Worm (Caenorhabditis elegans) whole organism, L2 larva: Measurements from ENCODE around the gene gnrr-6.

Experiments used
- C34F6.9 ChIP-seq: fragments of 150-350 bp; optimal IDR thresholded peaks from 2 replicates; lab custom pipeline; 2014; ENCODE audit warnings: missing biosample characterization, missing genetic modification characterization
- F13H6.1 ChIP-seq: sonication (generic microtip); optimal IDR thresholded peaks from 2 replicates; lab custom pipeline; 2016; ENCODE audit warnings: missing genetic modification characterization, missing compliant biosample characterization
- R02D3.7 ChIP-seq: fragments of 150-350 bp; optimal IDR thresholded peaks from 2 replicates; lab custom pipeline; 2014; ENCODE audit warnings: missing biosample characterization, missing genetic modification characterization
- Y55F3AM.14 ChIP-seq: fragments of 200-800 bp; sonication (Bioruptor generic); optimal IDR thresholded peaks from 2 replicates; lab custom pipeline; 2018; ENCODE audit warnings: mild to moderate bottlenecking, missing genetic modification characterization, missing compliant biosample characterization
- ZK546.5 ChIP-seq: sonication (generic microtip); optimal IDR thresholded peaks from 2 replicates; lab custom pipeline; 2017; ENCODE audit warnings: missing biosample characterization, missing genetic modification characterization
- alr-1 ChIP-seq: fragments of 150-350 bp; optimal IDR thresholded peaks from 2 replicates; lab custom pipeline; 2014; ENCODE audit warnings: missing biosample characterization, missing genetic modification characterization
- aly-2 ChIP-seq: fragments of 150-350 bp; optimal IDR thresholded peaks from 2 replicates; lab custom pipeline; 2014; ENCODE audit warnings: missing biosample characterization, missing genetic modification characterization
- ama-1 ChIP-seq: fragments of 150-350 bp; optimal IDR thresholded peaks from 2 replicates; lab custom pipeline; 2018; ENCODE audit warnings: inconsistent platforms
- blmp-1 ChIP-seq: sonication (generic microtip); optimal IDR thresholded peaks from 2 replicates; lab custom pipeline; 2017; ENCODE audit warnings: missing genetic modification characterization, mild to moderate bottlenecking, missing compliant biosample characterization, antibody characterized with exemption, moderate library complexity; ENCODE audit not compliant: insufficient read depth
- ceh-82 ChIP-seq: fragments of 150-350 bp; optimal IDR thresholded peaks from 2 replicates; lab custom pipeline; 2014; ENCODE audit warnings: missing biosample characterization, missing genetic modification characterization
- crh-2 ChIP-seq: sonication (generic microtip); optimal IDR thresholded peaks from 2 replicates; lab custom pipeline; 2017; ENCODE audit warnings: missing biosample characterization, missing genetic modification characterization
- dmd-4 ChIP-seq: sonication (generic microtip); optimal IDR thresholded peaks from 2 replicates; lab custom pipeline; 2017; ENCODE audit warnings: missing biosample characterization, missing genetic modification characterization
- egl-27 ChIP-seq: sonication (generic microtip); optimal IDR thresholded peaks from 3 replicates; lab custom pipeline; 2017; ENCODE audit warnings: missing biosample characterization, missing genetic modification reagents, missing genetic modification characterization
- elt-1 ChIP-seq: fragments of 150-350 bp; optimal IDR thresholded peaks from 2 replicates; lab custom pipeline; 2014; ENCODE audit warnings: missing biosample characterization, missing genetic modification characterization
- elt-3 ChIP-seq: sonication (generic microtip); optimal IDR thresholded peaks from 2 replicates; lab custom pipeline; 2017; ENCODE audit warnings: missing biosample characterization, missing genetic modification characterization
- gmeb-1 ChIP-seq: fragments of 150-350 bp; optimal IDR thresholded peaks from 2 replicates; lab custom pipeline; 2014; ENCODE audit warnings: missing biosample characterization, missing genetic modification characterization
- lin-11 ChIP-seq: fragments of 150-350 bp; sonication (generic microtip); optimal IDR thresholded peaks from 2 replicates; lab custom pipeline; 2014; ENCODE audit warnings: missing biosample characterization, missing genetic modification characterization, inconsistent platforms, mixed read lengths
- lin-13 ChIP-seq: fragments of 150-350 bp; optimal IDR thresholded peaks from 2 replicates; lab custom pipeline; 2014; ENCODE audit warnings: missing biosample characterization, missing genetic modification reagents, missing genetic modification characterization
- lin-39 ChIP-seq: fragments of 150-350 bp; optimal IDR thresholded peaks from 2 replicates; lab custom pipeline; 2014; ENCODE audit warnings: missing biosample characterization, missing genetic modification reagents, missing genetic modification characterization
- lsy-2 ChIP-seq, 2 experiments: fragments of 150-350 bp in 1 of 2; sonication (generic microtip) in 1 of 2; optimal IDR thresholded peaks; 2 replicates each; lab custom pipeline; 2014 to 2017; ENCODE audit warnings: missing biosample characterization in 2 of 2, missing genetic modification characterization in 2 of 2
- mab-5 ChIP-seq: fragments of 150-350 bp; optimal IDR thresholded peaks from 2 replicates; lab custom pipeline; 2014; ENCODE audit warnings: missing biosample characterization, missing genetic modification characterization
- mbf-1 ChIP-seq: sonication (generic microtip); optimal IDR thresholded peaks from 2 replicates; lab custom pipeline; 2017; ENCODE audit warnings: missing biosample characterization, missing genetic modification characterization
- mdl-1 ChIP-seq, 2 experiments: fragments of 150-350 bp in 1 of 2; sonication (generic microtip) in 1 of 2; optimal IDR thresholded peaks; 2 replicates each; lab custom pipeline; 2017; ENCODE audit warnings: missing biosample characterization in 2 of 2, missing genetic modification characterization in 2 of 2
- nhr-11 ChIP-seq: fragments of 150-350 bp; optimal IDR thresholded peaks from 2 replicates; lab custom pipeline; 2014; ENCODE audit warnings: missing biosample characterization, missing genetic modification characterization
- nhr-12 ChIP-seq: fragments of 150-350 bp; optimal IDR thresholded peaks from 2 replicates; lab custom pipeline; 2014; ENCODE audit warnings: missing biosample characterization, missing genetic modification characterization
- nhr-129 ChIP-seq: fragments of 150-350 bp; optimal IDR thresholded peaks from 2 replicates; lab custom pipeline; 2014; ENCODE audit warnings: missing biosample characterization, missing genetic modification characterization
- nhr-21 ChIP-seq: fragments of 150-350 bp; optimal IDR thresholded peaks from 2 replicates; lab custom pipeline; 2014; ENCODE audit warnings: missing biosample characterization, missing genetic modification characterization
- nhr-23 ChIP-seq: fragments of 150-350 bp; optimal IDR thresholded peaks from 2 replicates; lab custom pipeline; 2014; ENCODE audit warnings: missing biosample characterization, missing genetic modification reagents, missing genetic modification characterization
- nhr-237 ChIP-seq: fragments of 150-350 bp; optimal IDR thresholded peaks from 2 replicates; lab custom pipeline; 2014; ENCODE audit warnings: missing biosample characterization, missing genetic modification characterization
- nhr-25 ChIP-seq: fragments of 150-350 bp; sonication (generic microtip); optimal IDR thresholded peaks from 3 replicates; lab custom pipeline; 2014; ENCODE audit warnings: missing biosample characterization, missing genetic modification characterization
- nhr-6 ChIP-seq: fragments of 150-350 bp; optimal IDR thresholded peaks from 2 replicates; lab custom pipeline; 2014; ENCODE audit warnings: missing biosample characterization, missing genetic modification characterization
- nhr-77 ChIP-seq: fragments of 150-350 bp; optimal IDR thresholded peaks from 2 replicates; lab custom pipeline; 2014; ENCODE audit warnings: missing biosample characterization, missing genetic modification characterization
- sem-4 ChIP-seq: fragments of 150-350 bp; optimal IDR thresholded peaks from 2 replicates; lab custom pipeline; 2014; ENCODE audit warnings: missing biosample characterization, missing genetic modification reagents, missing genetic modification characterization
- skn-1 ChIP-seq: sonication (generic microtip); optimal IDR thresholded peaks from 2 replicates; lab custom pipeline; 2017; ENCODE audit warnings: missing biosample characterization, missing genetic modification characterization
- sma-3 ChIP-seq: sonication (generic microtip); optimal IDR thresholded peaks from 2 replicates; lab custom pipeline; 2016; ENCODE audit warnings: missing genetic modification reagents, missing genetic modification characterization, missing compliant biosample characterization
- sma-9 ChIP-seq, 2 experiments: fragments of 150-350 bp in 1 of 2; sonication (generic microtip) in 1 of 2; optimal IDR thresholded peaks; 2 replicates each; lab custom pipeline; 2014 to 2016; ENCODE audit warnings: missing genetic modification characterization in 2 of 2, mild to moderate bottlenecking in 1 of 2, missing biosample characterization in 1 of 2, missing compliant biosample characterization in 1 of 2, missing genetic modification reagents in 1 of 2, moderate library complexity in 1 of 2
- snpc-4 ChIP-seq: fragments of 150-350 bp; optimal IDR thresholded peaks from 2 replicates; lab custom pipeline; 2014; ENCODE audit warnings: missing biosample characterization, missing genetic modification characterization
- unc-39 ChIP-seq: fragments of 150-350 bp; optimal IDR thresholded peaks from 2 replicates; lab custom pipeline; 2014; ENCODE audit warnings: missing biosample characterization, missing genetic modification characterization
- unc-55 ChIP-seq: fragments of 150-350 bp; sonication (generic microtip); optimal IDR thresholded peaks from 3 replicates; lab custom pipeline; 2014; ENCODE audit warnings: missing biosample characterization, missing genetic modification reagents, missing genetic modification characterization
- unc-62 ChIP-seq: fragments of 150-350 bp; optimal IDR thresholded peaks from 2 replicates; lab custom pipeline; 2014; ENCODE audit warnings: missing biosample characterization, missing genetic modification reagents, missing genetic modification characterization
- zag-1 ChIP-seq: fragments of 150-350 bp; optimal IDR thresholded peaks from 2 replicates; lab custom pipeline; 2014; ENCODE audit warnings: missing biosample characterization, missing genetic modification characterization
- ztf-1 ChIP-seq: fragments of 200-800 bp; sonication (Bioruptor generic); conservative IDR thresholded peaks from 2 replicates; pipeline ENCODE4 v1.3.6; 2022; ENCODE audit warnings: missing genetic modification characterization, missing compliant biosample characterization
- ztf-11 ChIP-seq: sonication (generic microtip); optimal IDR thresholded peaks from 2 replicates; lab custom pipeline; 2017; ENCODE audit warnings: missing biosample characterization, missing genetic modification characterization

gnrr-6 gene

ce11 chrX:11208788-11209187, 30.1 kb downstream of the gnrr-6 start, which contains the start of gene C34F6.5:
C34F6.5 (minus strand) TSS chrX:11208888.
- no peak for TF ChIP-seq lin-11 (tag; lab: Kevin White, UChicago)
- no peak for TF ChIP-seq ztf-1
- TF ChIP-seq alr-1 (tag; lab: Kevin White, UChicago) = no peak
- no peak for TF ChIP-seq F13H6.1 (tag; lab: Kevin White, UChicago)
- TF ChIP-seq nhr-21 (tag; lab: Kevin White, UChicago) = no peak
- TF ChIP-seq C34F6.9 = no peak
- no peak for TF ChIP-seq ztf-11
- TF ChIP-seq aly-2 (tag; lab: Kevin White, UChicago) = no peak
- no peak for TF ChIP-seq unc-55 (GFP tag; lab: Kevin White, UChicago)
- TF ChIP-seq nhr-129 = no peak
- no peak for TF ChIP-seq unc-62 (GFP tag; lab: Kevin White, UChicago)
- TF ChIP-seq ceh-82 (tag; lab: Kevin White, UChicago) = no peak
- TF ChIP-seq lin-13 (GFP tag; lab: Kevin White, UChicago) = no peak
- no peak for TF ChIP-seq lsy-2 (tag; optimal IDR thresholded peaks at IDR 0.05; lab: Kevin White, UChicago)
- no peak for TF ChIP-seq gmeb-1
- no peak for TF ChIP-seq mab-5 (tag; lab: Kevin White, UChicago)
- no peak for TF ChIP-seq sem-4 (tag; lab: Kevin White, UChicago)

DNA sequence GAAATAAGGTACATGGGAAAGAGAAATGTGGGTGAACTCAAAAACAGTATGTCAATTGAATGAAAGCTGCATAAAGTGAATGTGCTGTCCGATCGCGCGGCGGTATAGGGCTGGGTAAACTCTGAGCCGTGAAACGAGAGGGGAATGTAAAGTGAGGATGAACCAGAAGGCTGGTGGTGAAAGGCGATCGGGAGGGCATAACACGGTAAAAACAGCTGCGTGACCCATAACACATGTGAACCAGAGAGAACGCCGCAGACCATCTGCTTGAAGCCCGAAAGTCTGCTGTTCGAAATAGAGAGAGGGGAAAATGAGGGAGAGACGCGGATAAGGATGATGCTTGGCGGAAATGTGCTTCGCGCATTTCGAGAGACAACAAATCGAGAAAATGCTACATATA, 31.7 kb downstream of the gnrr-6 start:
- TF ChIP-seq elt-1 (no peak), nhr-237 (tag; lab: Kevin White, UChicago) (no peak), ztf-1 (no peak), ZK546.5 (tag; lab: Kevin White, UChicago) (no peak), zag-1 (tag; lab: Kevin White, UChicago) (no peak), ceh-82 (tag; lab: Kevin White, UChicago) (no peak), egl-27 (tag; lab: Kevin White, UChicago) (no peak), snpc-4 (tag; lab: Kevin White, UChicago) (no peak)
- TF ChIP-seq, all 48 proteins: peak for 0

DNA sequence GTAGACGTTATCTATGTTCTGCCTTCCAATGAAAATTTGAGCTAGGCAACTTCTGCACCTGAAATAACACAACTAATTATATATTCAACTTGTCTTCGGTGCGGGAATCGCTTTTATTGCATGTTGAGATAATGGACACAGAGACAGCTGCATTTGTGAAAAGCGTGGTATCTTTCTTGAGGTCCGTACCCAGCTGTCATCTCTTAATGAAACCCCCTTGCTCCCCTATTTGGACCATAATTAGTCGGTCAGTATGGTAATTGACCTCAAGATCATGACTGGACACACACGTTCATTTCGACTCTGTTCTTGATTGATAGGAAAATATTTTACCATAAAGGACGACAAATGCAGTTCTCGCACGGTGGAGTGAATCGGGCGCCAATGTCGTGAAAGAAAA, 32.7 kb downstream of the gnrr-6 start:
- TF ChIP-seq gmeb-1 (no peak), R02D3.7 (tag; lab: Kevin White, UChicago) (no peak), egl-27 (tag; lab: Kevin White, UChicago) (no peak), nhr-21 (tag; lab: Kevin White, UChicago) (no peak), lin-11 (tag; lab: Kevin White, UChicago) (no peak), nhr-12 (tag; lab: Kevin White, UChicago) (no peak)
- TF ChIP-seq, all 48 proteins: peak for 0

DNA sequence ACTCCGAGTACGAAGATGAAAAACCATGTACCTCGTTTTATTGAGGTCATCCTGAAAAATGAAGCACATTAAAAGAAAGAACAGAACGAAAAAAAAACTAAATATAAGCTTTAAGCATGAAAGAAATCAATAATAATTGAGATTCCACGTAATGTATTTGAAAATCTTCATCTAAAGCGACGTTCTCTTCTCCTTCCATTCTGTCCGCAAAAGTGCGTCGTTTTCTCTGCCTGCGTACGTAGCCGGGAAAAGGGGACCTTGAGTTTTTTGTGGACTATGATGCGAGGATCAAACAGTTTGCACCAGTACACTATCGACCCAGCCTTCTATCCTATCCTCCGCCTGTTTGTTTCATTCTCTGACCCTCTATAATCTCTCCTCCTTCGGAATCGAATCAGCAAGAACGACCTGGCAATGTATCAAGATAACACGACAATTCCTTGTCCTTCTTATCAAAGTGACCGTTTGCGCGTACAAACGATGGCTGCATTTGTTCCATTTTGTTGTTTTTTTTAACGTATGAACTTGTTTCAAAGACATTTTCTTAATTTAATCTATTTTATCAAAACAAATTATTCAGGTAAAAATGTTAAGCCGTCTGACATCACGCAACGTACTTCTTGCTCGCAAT, 36.8 kb downstream of the gnrr-6 start, which contains the start of the genes C34F6.7 and idh-2:
Gene C34F6.7 (minus strand): TSS at position 51 of the 631 bp plus-strand sequence.
Gene idh-2 (plus strand): TSS at position 581 of the 631 bp plus-strand sequence.
- TF ChIP-seq nhr-23 (tag; lab: Kevin White, UChicago) (no peak), sma-9 (GFP tag; optimal IDR thresholded peaks at IDR 0.05; lab: Kevin White, UChicago) (peak; percentile 58), sma-9 (tag; optimal IDR thresholded peaks at IDR 0.05; lab: Kevin White, UChicago) (no peak), nhr-11 (tag; lab: Kevin White, UChicago) (no peak), elt-1 (no peak), unc-55 (GFP tag; lab: Kevin White, UChicago) (peak; percentile 50), nhr-6 (tag; lab: Kevin White, UChicago) (no peak), elt-3 (no peak), Y55F3AM.14 (peak; percentile 15), ceh-82 (tag; lab: Kevin White, UChicago) (no peak), egl-27 (tag; lab: Kevin White, UChicago) (no peak), nhr-77 (tag; lab: Kevin White, UChicago) (no peak), nhr-129 (peak; percentile 48), sma-3 (GFP tag; lab: Kevin White, UChicago) (peak; percentile 57), unc-62 (GFP tag; lab: Kevin White, UChicago) (no peak), unc-39 (no peak), lin-39 (tag; lab: Kevin White, UChicago) (no peak), nhr-21 (tag; lab: Kevin White, UChicago) (peak; percentile 70), nhr-25 (tag; lab: Kevin White, UChicago) (peak; percentile 53), crh-2 (tag; lab: Kevin White, UChicago) (peak; percentile 8), F13H6.1 (tag; lab: Kevin White, UChicago) (peak; percentile 9), dmd-4 (no peak), mbf-1 (tag; lab: Kevin White, UChicago) (no peak), R02D3.7 (tag; lab: Kevin White, UChicago) (no peak), aly-2 (tag; lab: Kevin White, UChicago) (no peak), skn-1 (tag; lab: Kevin White, UChicago) (no peak), blmp-1 (tag; lab: Kevin White, UChicago) (no peak), C34F6.9 (no peak), ZK546.5 (tag; lab: Kevin White, UChicago) (no peak), mdl-1 (tag; optimal IDR thresholded peaks at IDR 0.05; lab: Kevin White, UChicago) (peak in 1 of 2 experiments; percentile 3), alr-1 (tag; lab: Kevin White, UChicago) (no peak), gmeb-1 (peak; percentile 49), ztf-1 (no peak), ztf-11 (no peak), ama-1 (no peak), lsy-2 (tag; optimal IDR thresholded peaks at IDR 0.05; lab: Kevin White, UChicago) (peak in 1 of 2 experiments; percentile 48), zag-1 (tag; lab: Kevin White, UChicago) (no peak), snpc-4 (tag; lab: Kevin White, UChicago) (no peak)
